Worm (Caenorhabditis elegans) whole organism, late embryonic: ENCODE data around the gene Y49E10.4.

Source experiments
- C38D4.7 ChIP-seq: fragments of 200-800 bp; sonication (Bioruptor generic); optimal IDR thresholded peaks from 2 replicates; lab custom pipeline; 2018; ENCODE audit warnings: mild to moderate bottlenecking, missing genetic modification characterization, moderate library complexity, missing compliant biosample characterization
- K02D7.2 ChIP-seq: sonication (generic microtip); optimal IDR thresholded peaks from 2 replicates; lab custom pipeline; 2017; ENCODE audit warnings: mild to moderate bottlenecking, missing genetic modification characterization, missing compliant biosample characterization
- K09A11.1 ChIP-seq: sonication (generic microtip); optimal IDR thresholded peaks from 2 replicates; lab custom pipeline; 2017; ENCODE audit warnings: antibody characterized with exemption, mild to moderate bottlenecking, missing genetic modification characterization, missing compliant biosample characterization; ENCODE audit not compliant: insufficient read depth
- Y22D7AL.16 ChIP-seq: sonication (generic microtip); optimal IDR thresholded peaks from 2 replicates; lab custom pipeline; 2016; ENCODE audit warnings: missing genetic modification characterization, missing compliant biosample characterization
- ama-1 ChIP-seq: fragments of 150-350 bp; optimal IDR thresholded peaks from 2 replicates; lab custom pipeline; 2014
- ceh-14 ChIP-seq: sonication (generic microtip); optimal IDR thresholded peaks from 2 replicates; lab custom pipeline; 2016; ENCODE audit warnings: missing genotype, missing genetic modification characterization, missing compliant biosample characterization
- ceh-18 ChIP-seq: sonication (generic microtip); optimal IDR thresholded peaks from 2 replicates; lab custom pipeline; 2016; ENCODE audit warnings: missing genetic modification characterization, missing compliant biosample characterization
- ceh-19 ChIP-seq: fragments of 200-800 bp; sonication (Bioruptor generic); optimal IDR thresholded peaks from 2 replicates; lab custom pipeline; 2018; ENCODE audit warnings: mild to moderate bottlenecking, missing genetic modification characterization, missing compliant biosample characterization
- ceh-30 ChIP-seq: fragments of 150-350 bp; optimal IDR thresholded peaks from 2 replicates; lab custom pipeline; 2014; ENCODE audit warnings: missing biosample characterization, missing genetic modification characterization
- ceh-34 ChIP-seq: sonication (generic microtip); optimal IDR thresholded peaks from 2 replicates; lab custom pipeline; 2016; ENCODE audit warnings: mild to moderate bottlenecking, missing genetic modification characterization, missing compliant biosample characterization
- ceh-48 ChIP-seq: sonication (generic microtip); optimal IDR thresholded peaks from 2 replicates; lab custom pipeline; 2016; ENCODE audit warnings: missing genetic modification characterization, inconsistent platforms, missing compliant biosample characterization
- ceh-6 ChIP-seq: fragments of 200-800 bp; sonication (Bioruptor generic); optimal IDR thresholded peaks from 2 replicates; lab custom pipeline; 2018; ENCODE audit warnings: mild to moderate bottlenecking, missing genetic modification characterization, missing compliant biosample characterization
- ceh-9 ChIP-seq: sonication (generic microtip); optimal IDR thresholded peaks from 2 replicates; lab custom pipeline; 2016; ENCODE audit warnings: mild to moderate bottlenecking, missing genetic modification characterization, inconsistent platforms, missing compliant biosample characterization
- che-1 ChIP-seq: sonication (generic microtip); optimal IDR thresholded peaks from 2 replicates; lab custom pipeline; 2016; ENCODE audit warnings: mild to moderate bottlenecking, missing genetic modification characterization, missing compliant biosample characterization
- ets-4 ChIP-seq: sonication (generic microtip); optimal IDR thresholded peaks from 2 replicates; lab custom pipeline; 2016; ENCODE audit warnings: missing genetic modification characterization, missing compliant biosample characterization
- eyg-1 ChIP-seq: sonication (generic microtip); optimal IDR thresholded peaks from 2 replicates; lab custom pipeline; 2016; ENCODE audit warnings: missing genotype, missing genetic modification characterization, missing compliant biosample characterization
- fax-1 ChIP-seq: sonication (generic microtip); optimal IDR thresholded peaks from 2 replicates; lab custom pipeline; 2016; ENCODE audit warnings: missing genotype, missing genetic modification characterization, missing compliant biosample characterization
- fkh-10 ChIP-seq: fragments of 150-350 bp; optimal IDR thresholded peaks from 2 replicates; lab custom pipeline; 2014; ENCODE audit warnings: missing biosample characterization, missing genetic modification reagents, missing genetic modification characterization
- fkh-6 ChIP-seq: sonication (generic microtip); optimal IDR thresholded peaks from 2 replicates; lab custom pipeline; 2016; ENCODE audit warnings: missing genetic modification characterization, missing compliant biosample characterization
- gmeb-2 ChIP-seq: sonication (generic microtip); optimal IDR thresholded peaks from 2 replicates; lab custom pipeline; 2016; ENCODE audit warnings: missing genetic modification characterization, inconsistent platforms, missing compliant biosample characterization
- hlh-13 ChIP-seq: fragments of 200-800 bp; sonication (Bioruptor generic); optimal IDR thresholded peaks from 2 replicates; lab custom pipeline; 2018; ENCODE audit warnings: mild to moderate bottlenecking, missing genetic modification characterization, missing compliant biosample characterization
- hlh-15 ChIP-seq: sonication (generic microtip); optimal IDR thresholded peaks from 2 replicates; lab custom pipeline; 2016; ENCODE audit warnings: missing genetic modification characterization, missing compliant biosample characterization
- hlh-30 ChIP-seq: sonication (generic microtip); optimal IDR thresholded peaks from 2 replicates; lab custom pipeline; 2017; ENCODE audit warnings: antibody characterized with exemption, missing genetic modification characterization, missing compliant biosample characterization; ENCODE audit not compliant: insufficient read depth
- hlh-6 ChIP-seq: sonication (generic microtip); optimal IDR thresholded peaks from 2 replicates; lab custom pipeline; 2016; ENCODE audit warnings: missing genotype, missing genetic modification characterization, missing compliant biosample characterization
- lim-6 ChIP-seq: sonication (generic microtip); optimal IDR thresholded peaks from 2 replicates; lab custom pipeline; 2016; ENCODE audit warnings: missing genetic modification characterization, missing compliant biosample characterization
- madf-2 ChIP-seq: sonication (generic microtip); optimal IDR thresholded peaks from 2 replicates; lab custom pipeline; 2017; ENCODE audit warnings: missing genetic modification characterization, missing compliant biosample characterization
- mec-3 ChIP-seq: sonication (generic microtip); optimal IDR thresholded peaks from 2 replicates; lab custom pipeline; 2016; ENCODE audit warnings: borderline replicate concordance, missing genetic modification characterization, missing compliant biosample characterization
- nfya-1 ChIP-seq: sonication (generic microtip); optimal IDR thresholded peaks from 2 replicates; lab custom pipeline; 2017; ENCODE audit warnings: missing genetic modification characterization, mild to moderate bottlenecking, missing compliant biosample characterization, antibody characterized with exemption, moderate library complexity
- odd-2 ChIP-seq: sonication (generic microtip); optimal IDR thresholded peaks from 2 replicates; lab custom pipeline; 2017; ENCODE audit warnings: antibody characterized with exemption, mild to moderate bottlenecking, missing genetic modification characterization, missing compliant biosample characterization
- pha-2 ChIP-seq: sonication (generic microtip); optimal IDR thresholded peaks from 2 replicates; lab custom pipeline; 2017; ENCODE audit warnings: mild to moderate bottlenecking, missing genetic modification characterization, missing compliant biosample characterization
- pha-4 ChIP-seq: fragments of 150-350 bp; optimal IDR thresholded peaks from 2 replicates; lab custom pipeline; 2018; ENCODE audit warnings: missing biosample characterization, missing genetic modification reagents, missing genetic modification characterization
- pqm-1 ChIP-seq: sonication (generic microtip); optimal IDR thresholded peaks from 2 replicates; lab custom pipeline; 2016; ENCODE audit warnings: missing genetic modification characterization, missing compliant biosample characterization
- pros-1 ChIP-seq: fragments of 150-350 bp; optimal IDR thresholded peaks from 2 replicates; lab custom pipeline; 2014; ENCODE audit warnings: missing biosample characterization, missing genetic modification reagents, missing genetic modification characterization
- rnt-1 ChIP-seq: sonication (generic microtip); optimal IDR thresholded peaks from 2 replicates; lab custom pipeline; 2016; ENCODE audit warnings: missing genetic modification characterization, missing compliant biosample characterization
- sox-2 ChIP-seq: fragments of 200-800 bp; sonication (Bioruptor generic); IDR thresholded peaks from 2 replicates; pipeline ENCODE4 v1.3.6; 2022; ENCODE audit warnings: missing genetic modification reagents, missing genetic modification characterization, missing compliant biosample characterization
- sox-4 ChIP-seq: sonication (generic microtip); optimal IDR thresholded peaks from 2 replicates; lab custom pipeline; 2017; ENCODE audit warnings: mild to moderate bottlenecking, missing genetic modification characterization, inconsistent platforms, missing compliant biosample characterization
- tbx-2 ChIP-seq: sonication (generic microtip); optimal IDR thresholded peaks from 2 replicates; lab custom pipeline; 2016; ENCODE audit warnings: missing genetic modification characterization, missing compliant biosample characterization
- unc-3 ChIP-seq, 2 experiments: fragments of 200-800 bp in 1 of 2; sonication (Bioruptor generic) in 1 of 2; sonication (generic microtip) in 1 of 2; conservative IDR thresholded peaks in 1 of 2; optimal IDR thresholded peaks in 1 of 2; 2 replicates each; pipeline versions ENCODE4 v1.3.6 to Lab custom; 2016 to 2022; ENCODE audit warnings: missing compliant biosample characterization in 2 of 2, missing genetic modification characterization in 2 of 2, missing genetic modification reagents in 1 of 2
- unc-42 ChIP-seq: sonication (generic microtip); optimal IDR thresholded peaks from 2 replicates; lab custom pipeline; 2016; ENCODE audit warnings: missing genotype, missing genetic modification characterization, missing compliant biosample characterization
- unc-86 ChIP-seq: sonication (generic microtip); optimal IDR thresholded peaks from 2 replicates; lab custom pipeline; 2016; ENCODE audit warnings: missing genetic modification characterization, missing compliant biosample characterization
- zip-5 ChIP-seq: sonication (generic microtip); optimal IDR thresholded peaks from 2 replicates; lab custom pipeline; 2016; ENCODE audit warnings: missing genetic modification characterization, missing compliant biosample characterization

Y49E10.4 gene

DNA sequence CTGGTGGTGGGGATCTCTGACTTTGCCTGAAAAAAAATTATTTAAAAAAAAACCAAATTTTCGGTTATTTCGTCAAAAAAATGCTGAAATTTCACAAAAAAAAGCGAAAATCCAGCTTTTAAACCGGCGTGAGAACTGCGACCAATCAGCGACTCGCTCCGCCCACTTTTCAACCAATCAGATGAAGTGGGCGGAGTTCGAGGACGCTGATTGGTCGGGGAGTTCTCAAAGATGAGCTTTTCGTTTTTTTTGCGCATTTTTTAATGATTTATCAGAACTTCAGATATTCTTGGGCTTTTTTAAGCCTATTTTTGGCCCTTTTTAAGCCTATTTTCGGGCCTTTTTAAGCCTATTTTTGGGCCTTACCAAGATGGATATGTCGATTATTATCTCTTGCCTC is 36.6 kb upstream of the Y49E10.4 start:
- no peak for TF ChIP-seq ceh-14 (tag; lab: Kevin White, UChicago)
- no peak for TF ChIP-seq ceh-19 (GFP tag; lab: Kevin White, UChicago)
- TF ChIP-seq pha-4: no peak
- TF ChIP-seq odd-2 (tag; lab: Kevin White, UChicago): no peak
- no peak for TF ChIP-seq ama-1 (lab: Kevin White, UChicago)
- peak; percentile 98 for TF ChIP-seq nfya-1 (tag; lab: Kevin White, UChicago)
- TF ChIP-seq ceh-9 (tag; lab: Kevin White, UChicago): no peak

DNA sequence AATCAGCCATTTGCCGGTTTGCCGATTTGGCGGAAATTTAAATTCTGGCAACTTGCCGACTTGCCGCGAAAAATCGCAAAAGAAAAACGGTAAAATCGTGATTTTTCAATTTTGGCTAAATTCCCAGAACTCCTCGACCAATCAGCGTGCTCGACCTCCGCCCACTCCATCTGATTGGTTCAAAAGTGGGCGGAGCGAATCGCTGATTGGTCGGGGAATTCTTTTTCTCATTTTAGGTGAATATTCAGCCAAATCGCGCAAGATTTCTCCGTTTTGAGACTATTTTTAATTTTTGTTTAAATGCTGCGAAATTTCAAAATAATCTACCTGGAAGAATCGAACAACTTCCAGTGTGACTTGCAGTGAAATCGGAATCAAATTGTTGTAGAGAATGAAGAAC is 30.9 kb upstream of the Y49E10.4 start:
- TF ChIP-seq ceh-19 (GFP tag; lab: Kevin White, UChicago) (no peak), pha-4 (no peak), nfya-1 (tag; lab: Kevin White, UChicago) (peak; percentile 91), tbx-2 (no peak), sox-2 (GFP tag; lab: Robert Waterston, UW) (no peak)

ce11 chrIII:12411668-12412067 is 28.1 kb upstream of the Y49E10.4 start:
- no peak for TF ChIP-seq fkh-6
- TF ChIP-seq ceh-48 (tag; lab: Kevin White, UChicago): peak; percentile 14
- TF ChIP-seq, all 69 proteins: peak for 1

- TF ChIP-seq pqm-1 (tag; lab: Kevin White, UChicago): no peak
- TF ChIP-seq ceh-48 (tag; lab: Kevin White, UChicago): peak; percentile 71
Observed at ce11 chrIII:12411059-12411458, 27.4 kb upstream of the Y49E10.4 start.

DNA sequence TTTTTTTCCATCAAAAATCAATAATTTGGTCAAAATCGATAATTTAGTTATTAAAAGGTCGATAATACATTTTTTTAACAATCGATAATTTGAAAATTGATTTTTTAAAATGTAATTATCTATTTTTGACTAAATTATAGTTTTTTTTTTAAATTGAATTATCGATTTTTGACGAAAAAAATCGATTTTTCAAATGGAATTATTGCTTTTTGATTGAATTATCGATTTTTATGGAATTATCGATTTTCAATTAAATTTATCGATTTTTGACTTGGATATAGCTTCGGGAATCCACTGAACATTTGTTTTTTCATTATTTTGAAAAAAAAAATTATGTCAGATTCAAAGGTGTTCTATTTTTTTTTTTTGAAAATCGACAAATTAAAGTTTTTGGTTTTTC is 26.7 kb upstream of the Y49E10.4 start:
- TF ChIP-seq pha-2 (tag; lab: Kevin White, UChicago): no peak

DNA sequence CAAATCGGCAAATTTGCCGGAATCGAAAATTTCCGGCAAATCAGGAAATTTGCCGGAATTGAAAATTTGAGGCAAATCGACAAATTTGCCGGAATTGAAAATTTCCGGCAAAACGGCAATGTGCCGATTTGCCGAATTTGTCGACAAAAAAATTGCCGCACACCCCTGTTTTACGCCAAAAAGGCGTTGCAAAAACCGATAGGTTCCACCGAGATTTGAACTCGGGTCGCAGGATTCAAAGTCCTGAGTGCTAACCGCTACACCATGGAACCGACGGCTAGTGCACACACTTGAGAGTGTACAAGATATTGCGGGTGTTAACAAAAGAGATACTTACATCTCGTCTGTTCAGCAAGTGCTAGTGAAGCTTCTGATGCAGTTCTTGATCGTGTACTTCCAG is 16.1 kb upstream of the Y49E10.4 start:
- TF ChIP-seq fkh-10 (GFP tag; lab: Kevin White, UChicago) (no peak), nfya-1 (tag; lab: Kevin White, UChicago) (no peak), pros-1 (tag; lab: Kevin White, UChicago) (no peak), zip-5 (tag; lab: Kevin White, UChicago) (peak; percentile 4), C38D4.7 (GFP tag; lab: Kevin White, UChicago) (peak; percentile 67), unc-86 (tag; lab: Kevin White, UChicago) (peak; percentile 32), hlh-6 (no peak), ceh-48 (tag; lab: Kevin White, UChicago) (peak; percentile 13), Y22D7AL.16 (peak; percentile 33), hlh-15 (tag; lab: Kevin White, UChicago) (peak; percentile 7), ceh-30 (tag; lab: Kevin White, UChicago) (no peak), ceh-34 (tag; lab: Kevin White, UChicago) (peak; percentile 12), K02D7.2 (tag; lab: Kevin White, UChicago) (no peak), madf-2 (tag; lab: Kevin White, UChicago) (no peak), hlh-30 (tag; lab: Kevin White, UChicago) (no peak), ceh-18 (tag; lab: Kevin White, UChicago) (peak; percentile 16), rnt-1 (tag; lab: Kevin White, UChicago) (peak; percentile 10), che-1 (tag; lab: Kevin White, UChicago) (peak; percentile 68), gmeb-2 (peak; percentile 53), hlh-13 (GFP tag; lab: Kevin White, UChicago) (peak; percentile 1), ceh-14 (tag; lab: Kevin White, UChicago) (no peak), eyg-1 (tag; lab: Kevin White, UChicago) (no peak), ceh-6 (GFP tag; lab: Kevin White, UChicago) (peak; percentile 54), pha-2 (tag; lab: Kevin White, UChicago) (no peak), fax-1 (tag; lab: Kevin White, UChicago) (no peak), K09A11.1 (tag; lab: Kevin White, UChicago) (no peak), lim-6 (no peak), mec-3 (tag; lab: Kevin White, UChicago) (no peak), sox-4 (tag; lab: Kevin White, UChicago) (peak; percentile 36), ets-4 (no peak), unc-3 (GFP tag; conservative IDR thresholded peaks at IDR 0.05; lab: Robert Waterston, UW) (peak; percentile 48; the same call in 1 of the 2 replicates), unc-3 (tag; optimal IDR thresholded peaks at IDR 0.05; lab: Kevin White, UChicago) (peak; percentile 20), pha-4 (no peak), unc-42 (tag; lab: Kevin White, UChicago) (no peak)
